Worm (Caenorhabditis elegans): Measurements from ENCODE around the gene cor-1.

- TF ChIP-seq ztf-4 (tag; optimal IDR thresholded peaks at IDR 0.05) (no peak), aly-2 (tag; optimal IDR thresholded peaks at IDR 0.05) (no peak), ceh-28 (tag; optimal IDR thresholded peaks at IDR 0.05) (peak; percentile 71)
Measured at ce11 chrIII:10216585-10217278, 32.2 kb upstream of the cor-1 start, which contains the start of gene cts-1.

All from whole organism, L3 larva.